Worm (Caenorhabditis elegans) whole organism, L4 larva: Measurements from ENCODE around the gene K02E11.5.
"Not testable (repeated sequence)": the region's sequence is repeated elsewhere in the genome, so short reads cannot be mapped to it uniquely, and the experiment has no call there.

Experiments
- F26F4.8 ChIP-seq: fragments of 200-800 bp; sonication (Bioruptor generic); conservative IDR thresholded peaks from 2 replicates; pipeline ENCODE4 v1.3.6; 2022; ENCODE audit warnings: missing genetic modification characterization, missing compliant biosample characterization
- F44E2.7 ChIP-seq: fragments of 200-800 bp; sonication (Bioruptor generic); IDR thresholded peaks from 2 replicates; pipeline ENCODE4 v2.1.2; 2022; ENCODE audit warnings: missing genetic modification characterization, missing compliant biosample characterization
- F49E8.2 ChIP-seq: sonication (generic microtip); optimal IDR thresholded peaks from 2 replicates; lab custom pipeline; 2016; ENCODE audit warnings: missing compliant biosample characterization, mild to moderate bottlenecking, missing genetic modification characterization, borderline replicate concordance
- T20F7.1 ChIP-seq: fragments of 200-800 bp; sonication (Bioruptor generic); optimal IDR thresholded peaks from 2 replicates; lab custom pipeline; 2018; ENCODE audit warnings: mild to moderate bottlenecking, missing genetic modification characterization, missing compliant biosample characterization
- T26A8.4 ChIP-seq: fragments of 200-800 bp; sonication (Bioruptor generic); IDR thresholded peaks from 2 replicates; pipeline ENCODE4 v1.3.6; 2022; ENCODE audit warnings: missing genetic modification characterization, missing compliant biosample characterization
- Y5F2A.4 ChIP-seq: fragments of 200-800 bp; sonication (Bioruptor generic); optimal IDR thresholded peaks from 2 replicates; lab custom pipeline; 2018; ENCODE audit warnings: mild to moderate bottlenecking, missing genetic modification characterization, missing compliant biosample characterization
- Y75B8A.6 ChIP-seq: fragments of 200-800 bp; sonication (Bioruptor generic); IDR thresholded peaks from 2 replicates; pipeline ENCODE4 v1.3.6; 2022; ENCODE audit warnings: missing genetic modification reagents, missing genetic modification characterization, missing compliant biosample characterization
- ZK546.5 ChIP-seq, 2 experiments: sonication (generic microtip); optimal IDR thresholded peaks; 2 replicates each; lab custom pipeline; 2017; ENCODE audit warnings: missing biosample characterization in 2 of 2, missing genetic modification characterization in 2 of 2
- aly-2 ChIP-seq: sonication (generic microtip); optimal IDR thresholded peaks from 2 replicates; lab custom pipeline; 2018; ENCODE audit warnings: missing biosample characterization, missing genetic modification characterization
- arid-1 ChIP-seq: fragments of 200-800 bp; sonication (Bioruptor generic); conservative IDR thresholded peaks from 2 replicates; pipeline ENCODE4 v1.3.6; 2022; ENCODE audit warnings: missing genetic modification reagents, missing genetic modification characterization, missing compliant biosample characterization
- attf-4 ChIP-seq: sonication (generic microtip); optimal IDR thresholded peaks from 3 replicates; lab custom pipeline; 2017; ENCODE audit warnings: missing biosample characterization, missing genetic modification characterization
- ceh-20 ChIP-seq: fragments of 200-800 bp; sonication (Bioruptor generic); IDR thresholded peaks from 2 replicates; pipeline ENCODE4 v1.3.6; 2022; ENCODE audit warnings: missing genetic modification reagents, missing genetic modification characterization, missing compliant biosample characterization
- ceh-28 ChIP-seq: fragments of 150-350 bp; optimal IDR thresholded peaks from 2 replicates; lab custom pipeline; 2014; ENCODE audit warnings: missing biosample characterization, missing genetic modification reagents, missing genetic modification characterization
- ceh-44 ChIP-seq: fragments of 200-800 bp; sonication (Bioruptor generic); IDR thresholded peaks from 2 replicates; pipeline ENCODE4 v1.3.6; 2022; ENCODE audit warnings: missing genetic modification reagents, missing genetic modification characterization, missing compliant biosample characterization
- ctbp-1 ChIP-seq: fragments of 200-800 bp; sonication (Bioruptor generic); IDR thresholded peaks from 2 replicates; pipeline ENCODE4 v1.3.6; 2022; ENCODE audit warnings: missing genetic modification reagents, missing genetic modification characterization, missing compliant biosample characterization
- daf-16 ChIP-seq, 3 experiments: sonication (generic microtip); optimal IDR thresholded peaks; 2 replicates each; lab custom pipeline; 2016 to 2017; ENCODE audit warnings: missing genetic modification characterization in 3 of 3, missing genetic modification reagents in 3 of 3, mild to moderate bottlenecking in 2 of 3, missing compliant biosample characterization in 2 of 3, missing biosample characterization in 1 of 3, moderate library complexity in 1 of 3
- daf-8 ChIP-seq: fragments of 200-800 bp; sonication (Bioruptor generic); IDR thresholded peaks from 2 replicates; pipeline ENCODE4 v1.3.6; 2022; ENCODE audit warnings: missing genetic modification characterization, missing compliant biosample characterization
- dmd-6 ChIP-seq: fragments of 200-800 bp; sonication (Bioruptor generic); IDR thresholded peaks from 2 replicates; pipeline ENCODE4 v1.3.6; 2022; ENCODE audit warnings: missing genetic modification reagents, missing genetic modification characterization, missing compliant biosample characterization
- dmd-8 ChIP-seq: fragments of 200-800 bp; sonication (Bioruptor generic); IDR thresholded peaks from 2 replicates; pipeline ENCODE4 v1.3.6; 2022; ENCODE audit warnings: missing genetic modification characterization, missing compliant biosample characterization
- dmd-9 ChIP-seq: fragments of 200-800 bp; sonication (Bioruptor generic); IDR thresholded peaks from 2 replicates; pipeline ENCODE4 v1.3.6; 2022; ENCODE audit warnings: missing genetic modification reagents, missing genetic modification characterization, missing compliant biosample characterization
- dpl-1 ChIP-seq: fragments of 150-350 bp; optimal IDR thresholded peaks from 2 replicates; lab custom pipeline; 2014; ENCODE audit warnings: missing biosample characterization, missing genetic modification reagents, missing genetic modification characterization
- dve-1 ChIP-seq: sonication (generic microtip); optimal IDR thresholded peaks from 2 replicates; lab custom pipeline; 2017; ENCODE audit warnings: antibody characterized with exemption, mild to moderate bottlenecking, missing genetic modification characterization, missing compliant biosample characterization; ENCODE audit not compliant: insufficient read depth
- egl-27 ChIP-seq: sonication (generic microtip); optimal IDR thresholded peaks from 3 replicates; lab custom pipeline; 2017; ENCODE audit warnings: missing biosample characterization, missing genetic modification reagents, missing genetic modification characterization
- egl-43 ChIP-seq: fragments of 200-800 bp; sonication (Bioruptor generic); IDR thresholded peaks from 2 replicates; pipeline ENCODE4 v1.3.6; 2022; ENCODE audit warnings: missing genetic modification reagents, missing genetic modification characterization, missing compliant biosample characterization
- hif-1 ChIP-seq, 2 experiments: sonication (generic microtip); optimal IDR thresholded peaks; 2 replicates each; lab custom pipeline; 2016 to 2017; ENCODE audit warnings: missing compliant biosample characterization in 2 of 2, missing genetic modification characterization in 2 of 2, missing genetic modification reagents in 2 of 2, missing genotype in 2 of 2, mild to moderate bottlenecking in 1 of 2
- hmg-1.1 ChIP-seq: fragments of 200-800 bp; sonication (Bioruptor generic); IDR thresholded peaks from 2 replicates; pipeline ENCODE4 v1.3.6; 2022; ENCODE audit warnings: missing genetic modification reagents, missing genetic modification characterization, missing compliant biosample characterization
- lim-7 ChIP-seq: fragments of 200-800 bp; sonication (Bioruptor generic); IDR thresholded peaks from 2 replicates; pipeline ENCODE4 v1.3.6; 2022; ENCODE audit warnings: missing genetic modification characterization, missing compliant biosample characterization
- lin-15B ChIP-seq: fragments of 150-350 bp; sonication (generic microtip); optimal IDR thresholded peaks from 3 replicates; lab custom pipeline; 2014; ENCODE audit warnings: missing biosample characterization, missing genetic modification characterization
- lin-38 ChIP-seq: fragments of 200-800 bp; sonication (Bioruptor generic); IDR thresholded peaks from 2 replicates; pipeline ENCODE4 v1.3.6; 2022; ENCODE audit warnings: missing genetic modification reagents, missing genetic modification characterization, missing compliant biosample characterization
- lir-3 ChIP-seq: sonication (generic microtip); optimal IDR thresholded peaks from 2 replicates; lab custom pipeline; 2016; ENCODE audit warnings: mild to moderate bottlenecking, missing genetic modification characterization, missing compliant biosample characterization
- madf-5 ChIP-seq, 2 experiments: fragments of 200-800 bp; sonication (Bioruptor generic); IDR thresholded peaks; 2 replicates each; pipeline ENCODE4 v1.3.6; 2022; ENCODE audit warnings: missing compliant biosample characterization in 2 of 2, missing genetic modification characterization in 2 of 2
- madf-9 ChIP-seq: fragments of 200-800 bp; sonication (Bioruptor generic); conservative IDR thresholded peaks from 2 replicates; pipeline ENCODE4 v1.3.6; 2022; ENCODE audit warnings: missing genetic modification reagents, missing genetic modification characterization, missing compliant biosample characterization
- mdt-29 ChIP-seq: fragments of 200-800 bp; sonication (Bioruptor generic); IDR thresholded peaks from 2 replicates; pipeline ENCODE4 v1.3.6; 2022; ENCODE audit warnings: missing genetic modification reagents, missing genetic modification characterization, missing compliant biosample characterization
- mep-1 ChIP-seq: fragments of 150-350 bp; sonication (generic microtip); optimal IDR thresholded peaks from 3 replicates; lab custom pipeline; 2014; ENCODE audit warnings: missing biosample characterization, missing genetic modification characterization
- mxl-2 ChIP-seq: fragments of 200-800 bp; sonication (Bioruptor generic); conservative IDR thresholded peaks from 2 replicates; pipeline ENCODE4 v1.3.6; 2022; ENCODE audit warnings: missing genetic modification reagents, missing genetic modification characterization, missing compliant biosample characterization
- nhr-41 ChIP-seq: fragments of 200-800 bp; sonication (Bioruptor generic); IDR thresholded peaks from 2 replicates; pipeline ENCODE4 v1.3.6; 2022; ENCODE audit warnings: missing genetic modification reagents, missing genetic modification characterization, missing compliant biosample characterization
- nhr-6 ChIP-seq: fragments of 150-350 bp; optimal IDR thresholded peaks from 2 replicates; lab custom pipeline; 2014; ENCODE audit warnings: missing biosample characterization, missing genetic modification characterization
- nhr-76 ChIP-seq: fragments of 150-350 bp; optimal IDR thresholded peaks from 2 replicates; lab custom pipeline; 2014; ENCODE audit warnings: missing biosample characterization, missing genetic modification characterization
- pha-4 ChIP-seq, 2 experiments: fragments of 150-350 bp in 1 of 2; fragments of 200-800 bp in 1 of 2; sonication (Bioruptor generic) in 1 of 2; IDR thresholded peaks in 1 of 2; optimal IDR thresholded peaks in 1 of 2; 2 replicates each; pipeline versions ENCODE4 v1.3.6 to Lab custom; 2014 to 2022; ENCODE audit warnings: missing genetic modification characterization in 2 of 2, missing genetic modification reagents in 2 of 2, missing biosample characterization in 1 of 2, missing compliant biosample characterization in 1 of 2
- pqm-1 ChIP-seq: sonication (generic microtip); optimal IDR thresholded peaks from 2 replicates; lab custom pipeline; 2017; ENCODE audit warnings: missing biosample characterization, missing genetic modification characterization
- sdz-12 ChIP-seq: fragments of 200-800 bp; sonication (Bioruptor generic); optimal IDR thresholded peaks from 2 replicates; lab custom pipeline; 2018; ENCODE audit warnings: mild to moderate bottlenecking, missing genetic modification characterization, missing compliant biosample characterization
- set-16 ChIP-seq: fragments of 200-800 bp; sonication (Bioruptor generic); IDR thresholded peaks from 2 replicates; pipeline ENCODE4 v1.3.6; 2022; ENCODE audit warnings: missing genetic modification reagents, missing genetic modification characterization, missing compliant biosample characterization
- skn-1 ChIP-seq: fragments of 150-350 bp; optimal IDR thresholded peaks from 2 replicates; lab custom pipeline; 2014; ENCODE audit warnings: missing biosample characterization, missing genetic modification characterization
- tra-1 ChIP-seq: fragments of 200-800 bp; sonication (Bioruptor generic); IDR thresholded peaks from 2 replicates; pipeline ENCODE4 v1.3.6; 2022; ENCODE audit warnings: missing genetic modification reagents, missing genetic modification characterization, missing compliant biosample characterization
- unc-130 ChIP-seq: sonication (generic microtip); optimal IDR thresholded peaks from 2 replicates; lab custom pipeline; 2016; ENCODE audit warnings: missing genetic modification reagents, missing genetic modification characterization, missing compliant biosample characterization
- unc-39 ChIP-seq: sonication (generic microtip); optimal IDR thresholded peaks from 2 replicates; lab custom pipeline; 2017; ENCODE audit warnings: missing biosample characterization, missing genetic modification characterization
- vab-7 ChIP-seq: fragments of 200-800 bp; sonication (Bioruptor generic); IDR thresholded peaks from 2 replicates; pipeline ENCODE4 v1.3.6; 2022; ENCODE audit warnings: missing genetic modification reagents, missing genetic modification characterization, missing compliant biosample characterization
- ztf-11 ChIP-seq: fragments of 150-350 bp; optimal IDR thresholded peaks from 2 replicates; lab custom pipeline; 2014; ENCODE audit warnings: missing biosample characterization, missing genetic modification characterization

K02E11.5 gene

DNA sequence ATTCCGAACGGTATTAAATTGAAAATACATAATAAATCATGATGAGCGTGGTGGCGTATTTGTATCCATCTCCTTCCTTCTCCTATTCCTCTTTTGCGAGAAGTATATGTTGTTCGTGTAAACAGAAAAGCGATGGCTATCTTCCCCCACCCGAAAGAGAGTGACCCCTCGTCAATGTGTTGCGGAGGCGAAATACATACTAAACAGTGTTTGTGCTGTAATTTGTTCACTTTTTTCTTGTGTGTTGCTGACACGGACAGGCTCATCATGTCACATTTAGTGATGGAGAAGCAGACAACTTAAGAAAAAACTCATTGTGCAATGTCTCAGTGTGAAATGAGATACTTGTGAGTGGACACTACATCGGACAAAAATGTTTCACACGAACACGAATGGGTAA, 20.5 kb upstream of the K02E11.5 start (continued):
- TF ChIP-seq skn-1 (tag; lab: Kevin White, UChicago): no peak
- no peak for TF ChIP-seq sdz-12
- no peak for TF ChIP-seq nhr-76 (tag; lab: Kevin White, UChicago)
- no peak for TF ChIP-seq unc-39 (tag; lab: Kevin White, UChicago)
- TF ChIP-seq dpl-1 (GFP tag; lab: Kevin White, UChicago): no peak
- no peak for TF ChIP-seq unc-130 (GFP tag; lab: Kevin White, UChicago)
- no peak for TF ChIP-seq ceh-20 (GFP tag; lab: Robert Waterston, UW)
- no peak for TF ChIP-seq lin-15B
- no peak for TF ChIP-seq ZK546.5 (tag; optimal IDR thresholded peaks at IDR 0.05; lab: Kevin White, UChicago)
- TF ChIP-seq Y5F2A.4: no peak
- TF ChIP-seq dmd-9 (GFP tag; lab: Robert Waterston, UW): no peak
- no peak for TF ChIP-seq vab-7 (GFP tag; lab: Robert Waterston, UW)
- no peak for TF ChIP-seq ztf-11 (tag; lab: Kevin White, UChicago)
- no peak for TF ChIP-seq hif-1 (tag; optimal IDR thresholded peaks at IDR 0.05; lab: Kevin White, UChicago)
- TF ChIP-seq T20F7.1: no peak
- TF ChIP-seq hmg-1.1 (GFP tag; lab: Robert Waterston, UW): no peak
- no peak for TF ChIP-seq aly-2 (tag; lab: Kevin White, UChicago)
- TF ChIP-seq dmd-6 (GFP tag; lab: Robert Waterston, UW): peak; percentile 20; the same call in 1 of the 2 replicates
- TF ChIP-seq mep-1: no peak
- TF ChIP-seq pqm-1 (tag; lab: Kevin White, UChicago): no peak
- no peak for TF ChIP-seq Y75B8A.6 (GFP tag; lab: Robert Waterston, UW)

DNA sequence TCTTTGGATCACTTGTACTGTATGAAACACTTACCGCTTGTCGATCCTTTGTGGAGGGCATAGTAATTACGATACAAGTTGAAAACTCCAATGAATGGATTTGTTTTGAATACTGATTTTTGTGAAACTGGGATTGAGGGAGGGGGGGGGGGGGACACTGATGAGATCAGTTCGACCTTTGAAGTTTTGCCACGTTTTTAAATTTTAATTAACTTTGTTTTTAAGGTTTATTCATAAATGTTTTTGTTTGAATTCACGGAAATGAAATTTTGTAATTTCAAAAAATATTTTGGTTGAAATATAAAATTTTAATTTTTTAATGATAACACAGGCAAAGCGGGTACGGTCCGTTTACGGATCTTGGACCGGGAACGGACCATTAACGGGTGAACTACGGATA, 16.2 kb upstream of the K02E11.5 start, which contains the start of gene ent-3:
Gene ent-3 (minus strand): TSS at position 101 of the 400 bp plus-strand sequence.
- TF ChIP-seq ceh-28 (no peak), nhr-6 (tag; lab: Kevin White, UChicago) (no peak), F49E8.2 (tag; lab: Kevin White, UChicago) (no peak), lir-3 (tag; lab: Kevin White, UChicago) (no peak), tra-1 (GFP tag; lab: Robert Waterston, UW) (no peak), ctbp-1 (no peak), lim-7 (GFP tag; lab: Robert Waterston, UW) (no peak), egl-27 (no peak), daf-16 (GFP tag; optimal IDR thresholded peaks at IDR 0.05; lab: Kevin White, UChicago) (no peak), daf-16 (tag; optimal IDR thresholded peaks at IDR 0.05; lab: Kevin White, UChicago) (no peak), dve-1 (no peak), attf-4 (tag; lab: Kevin White, UChicago) (no peak)

DNA sequence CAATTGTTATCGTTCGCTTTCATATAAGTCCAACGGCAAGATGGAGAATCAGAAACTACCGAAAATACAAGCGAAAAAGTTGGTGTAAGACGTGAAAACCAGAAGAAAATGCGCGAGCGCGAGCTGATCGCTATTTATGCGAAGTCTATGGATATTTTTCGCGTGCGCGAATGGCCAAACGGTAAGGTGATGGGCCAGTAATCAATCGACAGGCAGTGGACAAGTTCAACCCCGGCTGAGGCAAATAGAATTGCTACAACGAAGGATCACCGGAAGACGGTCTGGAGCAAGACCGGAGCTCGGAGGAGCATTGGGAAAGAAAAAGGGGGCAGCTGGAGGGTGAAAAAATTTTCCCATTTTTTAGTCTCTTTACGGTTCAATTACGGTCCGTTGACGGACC, 14.7 kb upstream of the K02E11.5 start:
- peak; percentile 56; the same call in 1 of the 2 replicates for TF ChIP-seq mdt-29 (GFP tag; lab: Robert Waterston, UW)
- peak; percentile 26; the same call in 1 of the 2 replicates for TF ChIP-seq nhr-41 (GFP tag; lab: Robert Waterston, UW)
- peak; percentile 78 for TF ChIP-seq ctbp-1
- TF ChIP-seq ceh-20 (GFP tag; lab: Robert Waterston, UW): 0 out of 2 replicates have a peak, but pooled peaks have one; percentile 28
- TF ChIP-seq T26A8.4 (GFP tag; lab: Robert Waterston, UW): peak; percentile 52; the same call in 1 of the 2 replicates
- TF ChIP-seq dmd-6 (GFP tag; lab: Robert Waterston, UW): 0 out of 2 replicates have a peak, but pooled peaks have one; percentile 35
- 0 out of 2 replicates have a peak, but pooled peaks have one; percentile 40 for TF ChIP-seq mxl-2 (GFP tag; lab: Robert Waterston, UW)
- peak; percentile 72 for TF ChIP-seq arid-1
- TF ChIP-seq F26F4.8 (GFP tag; lab: Robert Waterston, UW): peak; percentile 92
- 0 out of 2 replicates have a peak, but pooled peaks have one; percentile 33 for TF ChIP-seq daf-8 (GFP tag; lab: Robert Waterston, UW)
- peak; percentile 59; the same call in 1 of the 2 replicates for TF ChIP-seq F44E2.7 (GFP tag; lab: Robert Waterston, UW)
- TF ChIP-seq ceh-44 (GFP tag; lab: Robert Waterston, UW): peak; percentile 64; the same call in 1 of the 2 replicates
- TF ChIP-seq egl-43 (GFP tag; lab: Robert Waterston, UW): peak; percentile 93
- peak; percentile 78 for TF ChIP-seq dmd-8 (GFP tag; lab: Robert Waterston, UW)
- TF ChIP-seq madf-5 (GFP tag; IDR thresholded peaks at IDR 0.05; lab: Robert Waterston, UW): peak; percentile 33 to 77; a peak in 2 of 4 replicates
- TF ChIP-seq pha-4 (GFP tag; IDR thresholded peaks at IDR 0.05; lab: Robert Waterston, UW): peak; percentile 75
- TF ChIP-seq pha-4 (tag; optimal IDR thresholded peaks at IDR 0.05; lab: Kevin White, UChicago): not testable (repeated sequence)
- TF ChIP-seq madf-9 (GFP tag; lab: Robert Waterston, UW): peak; percentile 59; the same call in 1 of the 2 replicates
- TF ChIP-seq vab-7 (GFP tag; lab: Robert Waterston, UW): peak; percentile 64
- peak; percentile 56 for TF ChIP-seq set-16 (GFP tag; lab: Robert Waterston, UW)
- peak; percentile 82 for TF ChIP-seq lin-38 (GFP tag; lab: Robert Waterston, UW)
